Fruit fly (Drosophila melanogaster) whole organism, prepupa: Measurements from ENCODE around the gene CG7335.

Source experiments
- CG11762 ChIP-seq: fragments of 200-800 bp; sonication (Bioruptor generic); optimal IDR thresholded peaks from 3 replicates; lab custom pipeline; 2016; ENCODE audit warnings: missing biosample characterization, missing genetic modification characterization; ENCODE audit not compliant: insufficient read depth
- CG11902 ChIP-seq: fragments of 200-800 bp; sonication (Bioruptor generic); optimal IDR thresholded peaks from 3 replicates; lab custom pipeline; 2016; ENCODE audit warnings: missing biosample characterization, missing genetic modification characterization
- CG15336 ChIP-seq: fragments of 200-800 bp; sonication (Bioruptor generic); IDR thresholded peaks from 2 replicates; pipeline ENCODE4 v1.3.6; 2022; ENCODE audit warnings: missing biosample characterization, missing genetic modification characterization
- CG16779 ChIP-seq: fragments of 200-800 bp; sonication (Bioruptor generic); optimal IDR thresholded peaks from 3 replicates; lab custom pipeline; 2017; ENCODE audit warnings: missing biosample characterization, mild to moderate bottlenecking, missing genetic modification characterization
- CG31627 ChIP-seq: fragments of 200-800 bp; sonication (Bioruptor generic); optimal IDR thresholded peaks from 3 replicates; lab custom pipeline; 2016; ENCODE audit warnings: missing biosample characterization, missing genetic modification characterization
- CG32006 ChIP-seq: fragments of 200-800 bp; sonication (Bioruptor generic); optimal IDR thresholded peaks from 3 replicates; lab custom pipeline; 2017; ENCODE audit warnings: missing biosample characterization, mild to moderate bottlenecking, missing genetic modification characterization
- CG6792 ChIP-seq: fragments of 200-800 bp; sonication (Bioruptor generic); optimal IDR thresholded peaks from 3 replicates; lab custom pipeline; 2016; ENCODE audit warnings: missing biosample characterization, missing genetic modification characterization
- CG6808 ChIP-seq: fragments of 200-800 bp; sonication (Bioruptor generic); optimal IDR thresholded peaks from 3 replicates; lab custom pipeline; 2017; ENCODE audit warnings: missing biosample characterization, missing genetic modification characterization, mild to moderate bottlenecking, moderate library complexity, missing genetic modification reagents
- CG6854 ChIP-seq: fragments of 200-800 bp; sonication (Bioruptor generic); optimal IDR thresholded peaks from 2 replicates; lab custom pipeline; 2017; ENCODE audit warnings: missing biosample characterization, mild to moderate bottlenecking, missing genetic modification characterization
- CG7368 ChIP-seq: fragments of 200-800 bp; sonication (Bioruptor generic); optimal IDR thresholded peaks from 3 replicates; lab custom pipeline; 2016; ENCODE audit warnings: missing biosample characterization, missing genetic modification characterization
- CG8119 ChIP-seq: fragments of 200-800 bp; sonication (Bioruptor generic); IDR thresholded peaks from 3 replicates; pipeline ENCODE4 v1.3.6; 2022; ENCODE audit warnings: missing biosample characterization, missing genetic modification characterization
- CG8319 ChIP-seq: fragments of 200-800 bp; sonication (Bioruptor generic); optimal IDR thresholded peaks from 3 replicates; lab custom pipeline; 2016; ENCODE audit warnings: missing biosample characterization, missing genetic modification characterization
- CG8632 ChIP-seq: fragments of 200-800 bp; sonication (Bioruptor generic); optimal IDR thresholded peaks from 3 replicates; lab custom pipeline; 2016; ENCODE audit warnings: missing biosample characterization, missing genetic modification characterization
- Eip75B ChIP-seq: fragments of 200-800 bp; sonication (Bioruptor generic); optimal IDR thresholded peaks from 3 replicates; lab custom pipeline; 2016; ENCODE audit warnings: missing biosample characterization, missing genetic modification characterization
- Eip78C ChIP-seq: fragments of 200-800 bp; sonication (Bioruptor generic); peaks from one replicate; lab custom pipeline; 2016; ENCODE audit warnings: missing biosample characterization, missing genetic modification characterization
- Ets21C ChIP-seq: fragments of 200-800 bp; sonication (Bioruptor generic); optimal IDR thresholded peaks from 3 replicates; lab custom pipeline; 2016; ENCODE audit warnings: missing biosample characterization, missing genetic modification characterization
- Ets96B ChIP-seq: fragments of 200-800 bp; optimal IDR thresholded peaks from 2 replicates; lab custom pipeline; 2019; ENCODE audit warnings: missing biosample characterization, mild to moderate bottlenecking, missing genetic modification characterization, moderate library complexity
- Hr38 ChIP-seq: sonication (Bioruptor generic); optimal IDR thresholded peaks from 2 replicates; lab custom pipeline; 2016; ENCODE audit warnings: missing biosample characterization, missing genetic modification characterization
- Hr39 ChIP-seq: fragments of 200-800 bp; sonication (Bioruptor generic); optimal IDR thresholded peaks from 2 replicates; lab custom pipeline; 2016; ENCODE audit warnings: missing biosample characterization, missing genetic modification characterization
- Lpt ChIP-seq: fragments of 200-800 bp; sonication (Bioruptor generic); optimal IDR thresholded peaks from 3 replicates; lab custom pipeline; 2016; ENCODE audit warnings: missing biosample characterization, missing genetic modification characterization
- OdsH ChIP-seq: fragments of 200-800 bp; sonication (Bioruptor generic); optimal IDR thresholded peaks from 3 replicates; lab custom pipeline; 2016; ENCODE audit warnings: missing biosample characterization, missing genetic modification characterization
- Smox ChIP-seq: fragments of 200-800 bp; sonication (Bioruptor generic); optimal IDR thresholded peaks from 3 replicates; lab custom pipeline; 2016; ENCODE audit warnings: missing biosample characterization, missing genetic modification characterization
- Sox102F ChIP-seq: fragments of 200-800 bp; sonication (Bioruptor generic); optimal IDR thresholded peaks from 2 replicates; lab custom pipeline; 2016; ENCODE audit warnings: missing biosample characterization, mild to moderate bottlenecking, missing genetic modification characterization
- Sox14 ChIP-seq: fragments of 200-800 bp; sonication (Bioruptor generic); optimal IDR thresholded peaks from 3 replicates; lab custom pipeline; 2016; ENCODE audit warnings: missing biosample characterization, missing genetic modification characterization
- Sox15 ChIP-seq: fragments of 200-800 bp; sonication (Bioruptor generic); optimal IDR thresholded peaks from 3 replicates; lab custom pipeline; 2016; ENCODE audit warnings: missing biosample characterization, missing genetic modification characterization
- acj6 ChIP-seq: fragments of 200-800 bp; sonication (Bioruptor generic); optimal IDR thresholded peaks from 3 replicates; lab custom pipeline; 2016; ENCODE audit warnings: missing biosample characterization, missing genetic modification characterization
- cyc ChIP-seq: fragments of 200-800 bp; sonication (Bioruptor generic); optimal IDR thresholded peaks from 3 replicates; lab custom pipeline; 2016; ENCODE audit warnings: missing biosample characterization, missing genetic modification characterization
- eg ChIP-seq: fragments of 200-800 bp; sonication (Bioruptor generic); IDR thresholded peaks from 3 replicates; pipeline ENCODE4 v1.3.6; 2022; ENCODE audit warnings: missing biosample characterization, missing genetic modification characterization
- esn ChIP-seq: fragments of 200-800 bp; sonication (Bioruptor generic); optimal IDR thresholded peaks from 2 replicates; lab custom pipeline; 2016; ENCODE audit warnings: missing biosample characterization, mild to moderate bottlenecking, missing genetic modification characterization, moderate library complexity
- fd59A ChIP-seq: fragments of 200-800 bp; sonication (Bioruptor generic); optimal IDR thresholded peaks from 2 replicates; lab custom pipeline; 2017; ENCODE audit warnings: missing biosample characterization, mild to moderate bottlenecking, missing genetic modification characterization, missing genetic modification reagents
- fd85E ChIP-seq: fragments of 200-800 bp; sonication (Bioruptor generic); optimal IDR thresholded peaks from 3 replicates; lab custom pipeline; 2016; ENCODE audit warnings: missing biosample characterization, missing genetic modification characterization
- fkh ChIP-seq: fragments of 200-800 bp; sonication (Bioruptor generic); optimal IDR thresholded peaks from 3 replicates; lab custom pipeline; 2017; ENCODE audit warnings: missing biosample characterization, mild to moderate bottlenecking, missing genetic modification characterization, moderate library complexity
- salr ChIP-seq, 2 experiments: fragments of 200-800 bp; sonication (Bioruptor generic); optimal IDR thresholded peaks; 3 replicates each; lab custom pipeline; 2016 to 2018; ENCODE audit warnings: missing biosample characterization in 2 of 2, missing genetic modification characterization in 2 of 2, mild to moderate bottlenecking in 1 of 2
- svp ChIP-seq: fragments of 200-800 bp; sonication (Bioruptor generic); peaks from one replicate; lab custom pipeline; 2016; ENCODE audit warnings: missing biosample characterization, missing genetic modification characterization
- topi ChIP-seq: fragments of 200-800 bp; sonication (Bioruptor generic); optimal IDR thresholded peaks from 3 replicates; lab custom pipeline; 2016; ENCODE audit warnings: missing biosample characterization, missing genetic modification characterization

Gene CG7335

DNA sequence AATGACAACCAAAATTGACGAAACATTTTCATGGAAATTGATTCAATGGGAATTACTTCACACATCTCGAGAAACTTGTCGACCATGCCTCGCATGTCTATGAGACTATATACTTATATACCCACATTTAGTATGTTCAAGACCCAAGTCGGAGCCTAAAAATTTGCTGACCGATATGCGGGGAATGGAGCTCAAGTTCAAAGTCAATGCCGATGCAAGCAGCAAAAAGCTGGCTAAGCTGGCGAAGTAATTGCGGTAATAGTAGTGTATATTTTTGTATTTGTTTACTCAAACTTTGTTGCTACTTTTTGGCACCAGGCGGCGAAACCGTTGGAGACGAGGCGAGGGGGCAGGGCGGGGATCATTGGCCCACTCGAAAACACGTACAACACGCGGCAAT, 10.0 kb downstream of the CG7335 start:
- TF ChIP-seq CG8119 (no peak), Eip75B (no peak), fd85E (no peak), fkh (GFP tag; lab: Kevin White, UChicago) (peak; percentile 1)

- TF ChIP-seq Sox15 (GFP tag; lab: Kevin White, UChicago) (no peak), eg (GFP tag; lab: Robert Waterston, UW) (peak; percentile 45; the same call in 1 of the 3 replicates), Eip78C (GFP tag; lab: Kevin White, UChicago) (peak; percentile 84)
Measured at dm6 chr3L:20112797-20113368, 20.2 kb downstream of the CG7335 start, which contains the start of gene CG14187. CG14187 (minus strand) TSS chr3L:20112847.

DNA sequence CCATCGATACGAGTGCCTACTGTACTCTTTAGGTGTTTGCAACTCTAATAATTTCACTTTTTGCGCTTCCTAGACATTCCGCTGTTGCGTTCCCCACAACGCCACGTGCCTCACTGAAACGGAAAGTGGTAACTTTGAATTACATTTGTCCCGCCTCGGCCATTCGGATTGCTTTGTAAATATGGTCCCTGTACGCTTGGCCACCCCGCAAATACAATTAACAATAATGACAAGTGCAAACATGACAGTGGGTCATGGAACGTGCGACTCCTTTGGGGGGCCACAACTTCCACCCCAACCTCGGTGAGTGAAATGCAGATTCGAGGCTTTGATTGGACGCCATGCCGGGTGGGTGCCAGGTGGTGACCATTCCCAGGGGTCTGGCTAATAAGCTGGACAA, 21.6 kb downstream of the CG7335 start, which contains the start of gene Ir76b:
Gene Ir76b (minus strand): TSS at position 101 of the 400 bp plus-strand sequence.
- TF ChIP-seq fkh (GFP tag; lab: Kevin White, UChicago) (no peak), Ets96B (no peak), CG31627 (GFP tag; lab: Kevin White, UChicago) (no peak), CG7368 (GFP tag; lab: Kevin White, UChicago) (no peak), CG8632 (GFP tag; lab: Kevin White, UChicago) (no peak), esn (no peak), salr (GFP tag; optimal IDR thresholded peaks at IDR 0.05; lab: Kevin White, UChicago) (no peak), Hr39 (no peak), CG6808 (no peak), eg (GFP tag; lab: Robert Waterston, UW) (no peak), Ets21C (no peak), CG16779 (tag; lab: Kevin White, UChicago) (no peak), svp (no peak), Lpt (no peak), CG6854 (GFP tag; lab: Kevin White, UChicago) (no peak), Smox (no peak)

DNA sequence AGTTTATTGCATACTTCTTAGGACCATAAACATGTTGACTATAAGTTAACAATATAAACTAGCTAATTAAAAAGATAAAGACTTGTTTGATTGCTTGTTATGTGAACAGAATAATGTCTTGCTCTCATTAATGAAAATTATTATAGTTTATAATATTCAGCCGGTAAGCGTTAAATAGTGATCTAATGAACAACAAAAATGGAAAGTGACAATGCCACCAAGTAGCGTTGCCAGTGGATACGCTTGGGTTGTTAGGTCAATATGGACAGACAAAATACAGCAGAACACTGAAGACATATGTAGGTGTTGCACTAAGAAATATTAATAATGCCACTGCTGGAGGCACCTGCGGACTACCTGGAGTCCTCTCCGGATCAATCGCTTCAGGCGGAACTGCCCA, 27.3 kb downstream of the CG7335 start, which contains the start of gene CG14185:
Gene CG14185 (plus strand): TSS at position 301 of the 400 bp plus-strand sequence.
- TF ChIP-seq Sox14: no peak
- TF ChIP-seq fd85E: no peak
- TF ChIP-seq svp: no peak
- TF ChIP-seq topi: no peak
- no peak for TF ChIP-seq cyc (GFP tag; lab: Kevin White, UChicago)
- TF ChIP-seq CG6792: no peak
- TF ChIP-seq Sox102F (GFP tag; lab: Kevin White, UChicago): no peak
- no peak for TF ChIP-seq Ets21C
- TF ChIP-seq CG16779 (tag; lab: Kevin White, UChicago): no peak
- no peak for TF ChIP-seq CG7368 (GFP tag; lab: Kevin White, UChicago)
- TF ChIP-seq CG15336: no peak
- no peak for TF ChIP-seq Eip75B
- no peak for TF ChIP-seq Eip78C (GFP tag; lab: Kevin White, UChicago)
- TF ChIP-seq CG8319 (GFP tag; lab: Kevin White, UChicago): no peak
- TF ChIP-seq CG6808: no peak
- TF ChIP-seq salr (GFP tag; optimal IDR thresholded peaks at IDR 0.05; lab: Kevin White, UChicago): no peak

DNA sequence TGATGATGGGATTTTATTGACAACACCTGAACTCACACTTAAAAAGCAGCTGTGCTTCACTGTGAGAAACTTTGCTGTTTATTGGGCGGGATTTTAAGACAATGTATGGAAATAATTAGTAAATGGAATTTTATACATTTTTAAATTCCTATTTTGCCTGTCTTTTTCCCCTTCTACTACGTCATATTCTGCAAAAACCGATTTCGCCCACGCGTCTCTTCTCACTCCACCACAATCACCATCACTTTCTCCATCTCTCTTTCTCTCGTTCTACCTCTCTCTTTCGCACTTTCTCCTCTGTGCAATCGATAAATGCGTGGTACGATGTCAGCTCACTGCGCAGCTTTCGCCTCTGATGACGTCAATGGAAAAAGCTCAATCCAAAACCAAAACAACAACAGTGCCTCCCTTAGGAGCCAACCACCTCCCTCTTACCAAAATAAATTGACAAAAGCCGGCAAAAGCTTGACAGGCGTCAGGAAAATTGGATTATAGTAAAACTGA, 28.5 kb downstream of the CG7335 start:
- TF ChIP-seq fd59A (GFP tag; lab: Kevin White, UChicago): no peak
- no peak for TF ChIP-seq CG8319 (GFP tag; lab: Kevin White, UChicago)
- no peak for TF ChIP-seq Smox
- no peak for TF ChIP-seq CG11902 (GFP tag; lab: Kevin White, UChicago)
- peak; percentile 1 for TF ChIP-seq CG32006
- TF ChIP-seq Hr38: no peak
- no peak for TF ChIP-seq CG11762
- no peak for TF ChIP-seq CG31627 (GFP tag; lab: Kevin White, UChicago)
- TF ChIP-seq Eip78C (GFP tag; lab: Kevin White, UChicago): peak; percentile 57
- no peak for TF ChIP-seq OdsH (GFP tag; lab: Kevin White, UChicago)
- TF ChIP-seq acj6 (GFP tag; lab: Kevin White, UChicago): no peak
- TF ChIP-seq, all 60 proteins: peak for 2
